Fruit fly (Drosophila melanogaster): Measurements from ENCODE around the gene Apl.

DNA sequence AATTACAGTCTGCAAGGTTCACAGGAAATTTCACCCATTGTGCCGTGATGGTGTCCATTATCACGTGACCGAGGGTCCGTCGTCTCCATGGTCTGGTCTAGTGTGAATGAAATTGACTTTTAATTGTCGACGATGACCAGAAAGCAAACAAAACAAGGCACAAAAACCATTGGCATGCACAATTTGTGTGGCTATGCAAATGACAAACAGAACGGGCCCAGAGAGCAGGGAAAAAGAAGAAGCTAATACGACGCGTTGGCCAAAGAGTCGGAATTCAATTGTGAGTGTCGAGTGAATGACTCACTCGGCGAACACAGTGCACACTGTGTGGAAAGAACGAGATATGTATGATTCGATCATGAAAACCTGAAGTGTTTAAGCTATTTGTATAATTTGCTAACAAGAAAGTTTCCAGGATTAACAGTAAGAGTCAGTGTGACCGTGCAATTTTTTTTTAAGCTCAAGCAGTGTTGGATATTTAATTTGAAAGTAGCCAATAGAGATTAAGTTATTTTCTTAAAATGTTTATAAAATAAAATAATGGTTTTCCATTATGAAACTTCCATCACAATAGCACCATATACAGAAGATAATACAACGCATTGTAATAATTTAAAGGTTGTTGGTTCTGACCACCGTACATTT is 40.7 kb downstream of the Apl start:
- TF ChIP-seq pan (optimal IDR thresholded peaks at IDR 0.05): no peak
- TF ChIP-seq sv (GFP tag; optimal IDR thresholded peaks at IDR 0.05): no peak
- TF ChIP-seq Dfd (GFP tag; optimal IDR thresholded peaks at IDR 0.05): no peak
- no peak for TF ChIP-seq N (GFP tag; optimal IDR thresholded peaks at IDR 0.05)
- no peak for TF ChIP-seq Myc (optimal IDR thresholded peaks at IDR 0.05)
- no peak for TF ChIP-seq OdsH (GFP tag; optimal IDR thresholded peaks at IDR 0.05)
- no peak for TF ChIP-seq Rel (GFP tag; optimal IDR thresholded peaks at IDR 0.05)
- no peak for TF ChIP-seq Rel (tag; optimal IDR thresholded peaks at IDR 0.05)
- no peak for TF ChIP-seq usp (GFP tag; optimal IDR thresholded peaks at IDR 0.05)
- no peak for TF ChIP-seq Hnf4 (GFP tag; optimal IDR thresholded peaks at IDR 0.05)
- TF ChIP-seq dl (GFP tag; optimal IDR thresholded peaks at IDR 0.05; ENCODE audit: insufficient read depth in 1 of 2, partially characterized antibody in 2 of 2): no peak
- no peak for TF ChIP-seq Abd-B (GFP tag; optimal IDR thresholded peaks at IDR 0.05)
- TF ChIP-seq psq (GFP tag; optimal IDR thresholded peaks at IDR 0.05): peak; percentile 14
- no peak for TF ChIP-seq Hr78 (GFP tag; optimal IDR thresholded peaks at IDR 0.05)
- no peak for TF ChIP-seq fru (GFP tag; optimal IDR thresholded peaks at IDR 0.05)
